Worm (Caenorhabditis elegans) whole organism, L1 larva: ENCODE measurements around the gene cdc-25.2.

ENCODE experiments used
- C04F5.9 ChIP-seq: sonication (generic microtip); optimal IDR thresholded peaks from 2 replicates; lab custom pipeline; 2016; ENCODE audit warnings: missing genetic modification characterization, missing compliant biosample characterization
- aha-1 ChIP-seq: fragments of 150-350 bp; optimal IDR thresholded peaks from 2 replicates; lab custom pipeline; 2014; ENCODE audit warnings: missing biosample characterization, missing genetic modification characterization
- ceh-8 ChIP-seq: fragments of 200-800 bp; sonication (Bioruptor generic); optimal IDR thresholded peaks from 2 replicates; lab custom pipeline; 2018; ENCODE audit warnings: mild to moderate bottlenecking, missing genetic modification characterization, moderate library complexity, missing compliant biosample characterization
- ceh-88 ChIP-seq: fragments of 200-800 bp; sonication (Bioruptor generic); IDR thresholded peaks from 2 replicates; pipeline ENCODE4 v1.3.6; 2022; ENCODE audit warnings: missing genetic modification characterization, missing compliant biosample characterization
- ceh-90 ChIP-seq: sonication (generic microtip); optimal IDR thresholded peaks from 2 replicates; lab custom pipeline; 2016; ENCODE audit warnings: missing genetic modification characterization, missing compliant biosample characterization
- dsc-1 ChIP-seq: sonication (generic microtip); optimal IDR thresholded peaks from 2 replicates; lab custom pipeline; 2016; ENCODE audit warnings: mild to moderate bottlenecking, missing genetic modification characterization, missing compliant biosample characterization
- efl-1 ChIP-seq, 4 experiments: fragments of 150-350 bp; optimal IDR thresholded peaks in 3 of 4; peaks in 1 of 4; 1 replicate in 1 of 4; 2 replicates in 3 of 4; lab custom pipeline; 2014; ENCODE audit warnings: missing biosample characterization in 2 of 4, missing genetic modification characterization in 2 of 4, missing genetic modification reagents in 2 of 4
- efl-3 ChIP-seq: fragments of 200-800 bp; sonication (Bioruptor generic); optimal IDR thresholded peaks from 2 replicates; lab custom pipeline; 2018; ENCODE audit warnings: mild to moderate bottlenecking, missing genetic modification characterization, missing compliant biosample characterization
- egl-13 ChIP-seq: sonication (generic microtip); optimal IDR thresholded peaks from 2 replicates; lab custom pipeline; 2016; ENCODE audit warnings: missing genotype, missing genetic modification reagents, missing genetic modification characterization, missing compliant biosample characterization
- egl-27 ChIP-seq, 2 experiments: fragments of 150-350 bp in 1 of 2; sonication (generic microtip); optimal IDR thresholded peaks; 3 replicates each; lab custom pipeline; 2017 to 2018; ENCODE audit warnings: missing biosample characterization in 2 of 2, missing genetic modification characterization in 2 of 2, missing genetic modification reagents in 2 of 2
- ets-5 ChIP-seq: fragments of 200-800 bp; sonication (Bioruptor generic); IDR thresholded peaks from 2 replicates; pipeline ENCODE4 v1.3.6; 2022; ENCODE audit warnings: missing genetic modification characterization, missing compliant biosample characterization
- fkh-10 ChIP-seq: sonication (generic microtip); optimal IDR thresholded peaks from 2 replicates; lab custom pipeline; 2017; ENCODE audit warnings: missing biosample characterization, missing genetic modification reagents, missing genetic modification characterization
- fos-1 ChIP-seq: fragments of 150-350 bp; optimal IDR thresholded peaks from 2 replicates; lab custom pipeline; 2014; ENCODE audit warnings: missing biosample characterization, missing genetic modification characterization
- grh-1 ChIP-seq: fragments of 200-800 bp; sonication (Bioruptor generic); IDR thresholded peaks from 2 replicates; pipeline ENCODE4 v1.3.6; 2022; ENCODE audit warnings: missing genetic modification reagents, missing genetic modification characterization, missing compliant biosample characterization
- hlh-17 ChIP-seq: fragments of 200-800 bp; sonication (Bioruptor generic); optimal IDR thresholded peaks from 2 replicates; lab custom pipeline; 2018; ENCODE audit warnings: missing genetic modification characterization, mild to moderate bottlenecking, missing compliant biosample characterization, moderate library complexity, borderline replicate concordance
- hpl-2 ChIP-seq: fragments of 150-350 bp; optimal IDR thresholded peaks from 2 replicates; lab custom pipeline; 2014; ENCODE audit warnings: missing biosample characterization, missing genetic modification reagents, missing genetic modification characterization
- irx-1 ChIP-seq: sonication (generic microtip); optimal IDR thresholded peaks from 2 replicates; lab custom pipeline; 2016; ENCODE audit warnings: missing genetic modification characterization, missing compliant biosample characterization
- jun-1 ChIP-seq: fragments of 150-350 bp; optimal IDR thresholded peaks from 2 replicates; lab custom pipeline; 2014; ENCODE audit warnings: missing biosample characterization, missing genetic modification reagents, missing genetic modification characterization
- lin-35 ChIP-seq, 2 experiments: fragments of 150-350 bp; optimal IDR thresholded peaks; 2 replicates each; lab custom pipeline; 2014; ENCODE audit warnings: missing biosample characterization in 2 of 2, missing genetic modification characterization in 2 of 2, missing genetic modification reagents in 2 of 2
- lin-39 ChIP-seq: fragments of 150-350 bp; optimal IDR thresholded peaks from 2 replicates; lab custom pipeline; 2014; ENCODE audit warnings: missing biosample characterization, missing genetic modification reagents, missing genetic modification characterization
- lsy-2 ChIP-seq, 2 experiments: fragments of 150-350 bp; optimal IDR thresholded peaks; 2 replicates each; lab custom pipeline; 2014; ENCODE audit warnings: missing biosample characterization in 2 of 2, missing genetic modification characterization in 2 of 2
- nhr-12 ChIP-seq: sonication (generic microtip); optimal IDR thresholded peaks from 2 replicates; lab custom pipeline; 2017; ENCODE audit warnings: missing biosample characterization, missing genetic modification characterization
- nhr-20 ChIP-seq: sonication (generic microtip); optimal IDR thresholded peaks from 2 replicates; lab custom pipeline; 2016; ENCODE audit warnings: mild to moderate bottlenecking, missing genetic modification characterization, missing compliant biosample characterization
- nhr-71 ChIP-seq: sonication (generic microtip); optimal IDR thresholded peaks from 2 replicates; lab custom pipeline; 2016; ENCODE audit warnings: mild to moderate bottlenecking, missing genetic modification characterization, moderate library complexity, missing compliant biosample characterization
- nhr-85 ChIP-seq: sonication (generic microtip); peaks from one replicate; lab custom pipeline; 2016; ENCODE audit warnings: missing genetic modification characterization, inconsistent platforms, missing compliant biosample characterization
- rnt-1 ChIP-seq: sonication (generic microtip); optimal IDR thresholded peaks from 2 replicates; lab custom pipeline; 2016; ENCODE audit warnings: mild to moderate bottlenecking, missing genetic modification characterization, moderate library complexity, missing compliant biosample characterization
- skn-1 ChIP-seq: fragments of 150-350 bp; optimal IDR thresholded peaks from 2 replicates; lab custom pipeline; 2014; ENCODE audit warnings: missing biosample characterization, missing genetic modification characterization
- sox-4 ChIP-seq: sonication (generic microtip); optimal IDR thresholded peaks from 2 replicates; lab custom pipeline; 2016; ENCODE audit warnings: missing genetic modification characterization, missing compliant biosample characterization
- sup-37 ChIP-seq: fragments of 200-800 bp; sonication (Bioruptor generic); optimal IDR thresholded peaks from 2 replicates; lab custom pipeline; 2018; ENCODE audit warnings: mild to moderate bottlenecking, missing genetic modification characterization, missing compliant biosample characterization
- tlp-1 ChIP-seq: fragments of 150-350 bp; optimal IDR thresholded peaks from 2 replicates; lab custom pipeline; 2014; ENCODE audit warnings: missing biosample characterization, missing genetic modification characterization
- unc-30 ChIP-seq: sonication (generic microtip); optimal IDR thresholded peaks from 2 replicates; lab custom pipeline; 2017; ENCODE audit warnings: missing biosample characterization, missing genetic modification characterization
- xbp-1 ChIP-seq: sonication (generic microtip); optimal IDR thresholded peaks from 2 replicates; lab custom pipeline; 2016; ENCODE audit warnings: missing genetic modification characterization, missing compliant biosample characterization
- zag-1 ChIP-seq: fragments of 150-350 bp; optimal IDR thresholded peaks from 2 replicates; lab custom pipeline; 2014; ENCODE audit warnings: missing biosample characterization, missing genetic modification characterization
- zip-4 ChIP-seq: fragments of 200-800 bp; sonication (Bioruptor generic); optimal IDR thresholded peaks from 2 replicates; lab custom pipeline; 2018; ENCODE audit warnings: mild to moderate bottlenecking, missing genetic modification characterization, moderate library complexity, missing compliant biosample characterization
- ztf-11 ChIP-seq, 2 experiments: sonication (generic microtip); optimal IDR thresholded peaks; 2 replicates each; lab custom pipeline; 2016 to 2017; ENCODE audit warnings: missing genetic modification characterization in 2 of 2, missing biosample characterization in 1 of 2, missing compliant biosample characterization in 1 of 2
- ztf-4 ChIP-seq: fragments of 150-350 bp; optimal IDR thresholded peaks from 2 replicates; lab custom pipeline; 2014; ENCODE audit warnings: missing biosample characterization, missing genetic modification characterization

cdc-25.2 gene

DNA sequence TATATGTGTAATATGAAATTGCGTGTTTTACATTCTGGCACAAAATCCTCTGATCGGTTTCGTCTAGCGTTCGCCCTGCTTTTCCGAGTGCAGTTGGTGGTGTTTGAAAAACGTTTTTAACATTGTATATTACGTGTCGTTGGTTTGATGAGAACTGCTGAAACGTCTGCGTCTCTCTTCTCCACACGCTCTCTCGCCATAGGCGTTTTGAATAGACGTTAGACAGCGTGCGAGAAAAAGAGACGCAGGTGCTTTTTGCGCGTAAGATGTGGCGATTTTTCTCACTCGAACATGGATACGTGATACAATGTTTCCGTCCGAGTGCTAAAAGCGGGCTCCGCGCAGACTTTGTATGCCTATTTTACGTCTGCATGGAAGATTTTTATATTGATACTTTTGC, 53.7 kb downstream of the cdc-25.2 start:
- TF ChIP-seq lin-35 (GFP tag; optimal IDR thresholded peaks at IDR 0.05; lab: Kevin White, UChicago) (no peak), efl-1 (optimal IDR thresholded peaks at IDR 0.05; lab: Kevin White, UChicago) (no peak), efl-1 (GFP tag; optimal IDR thresholded peaks at IDR 0.05 in 1 of 2; lab: Kevin White, UChicago) (no peak)

DNA sequence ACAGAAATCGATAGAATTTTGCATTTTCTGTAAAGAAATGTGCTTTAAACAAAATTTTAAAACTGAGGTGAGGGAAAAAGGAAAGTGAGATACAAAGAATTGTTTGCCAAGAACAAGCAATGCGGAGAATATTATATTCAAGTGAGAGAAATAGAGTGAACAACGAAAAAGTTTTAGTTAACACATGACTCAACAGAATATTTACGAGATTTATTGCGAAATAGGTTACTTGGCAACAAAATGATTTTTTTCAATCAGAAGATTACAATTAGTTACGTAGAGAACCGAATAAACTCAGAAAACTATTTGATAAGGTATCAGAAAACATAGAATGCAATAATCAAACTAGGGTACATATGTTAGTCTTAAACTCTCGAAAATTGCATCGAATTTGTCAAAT, 54.6 kb downstream of the cdc-25.2 start, which contains the start of gene nhr-117:
Gene nhr-117 (minus strand): TSS at position 27 of the 400 bp plus-strand sequence.
- TF ChIP-seq hpl-2 (GFP tag; lab: Kevin White, UChicago), result no peak
- peak; percentile 2 for TF ChIP-seq nhr-20 (tag; lab: Kevin White, UChicago)
- peak; percentile 27 for TF ChIP-seq nhr-71 (tag; lab: Kevin White, UChicago)
- TF ChIP-seq zip-4 (GFP tag; lab: Kevin White, UChicago), result peak; percentile 67
- peak; percentile 40 for TF ChIP-seq skn-1
- peak in 1 of 2 experiments; percentile 14 for TF ChIP-seq lin-35 (GFP tag; optimal IDR thresholded peaks at IDR 0.05; lab: Kevin White, UChicago)
- no peak for TF ChIP-seq C04F5.9 (tag; lab: Kevin White, UChicago)
- TF ChIP-seq efl-1 (optimal IDR thresholded peaks at IDR 0.05; lab: Kevin White, UChicago), result no peak
- TF ChIP-seq efl-1 (GFP tag; optimal IDR thresholded peaks at IDR 0.05 in 1 of 2; lab: Kevin White, UChicago), result peak in 1 of 2 experiments; percentile 81
- TF ChIP-seq rnt-1 (tag; lab: Kevin White, UChicago), result no peak
- peak in 1 of 2 experiments; percentile 1 for TF ChIP-seq lsy-2 (tag; optimal IDR thresholded peaks at IDR 0.05; lab: Kevin White, UChicago)

DNA sequence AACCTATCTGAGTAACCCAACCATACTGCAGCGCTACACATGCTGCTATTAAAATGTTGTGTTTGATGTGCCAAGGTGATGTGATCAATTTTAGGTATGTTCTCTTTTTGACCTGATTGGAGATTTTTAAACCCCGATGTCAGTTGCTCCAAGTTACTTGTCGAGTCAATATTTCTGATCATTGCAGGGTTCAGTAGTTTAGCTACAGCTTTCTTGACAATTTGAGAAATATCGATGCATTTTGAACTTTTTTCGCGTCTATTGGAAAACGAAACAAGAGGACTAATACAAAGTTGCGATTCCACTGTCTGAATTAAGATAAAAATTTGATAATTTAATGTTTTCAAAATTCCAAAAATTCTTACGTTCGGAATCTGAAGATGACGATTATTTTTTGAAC, 56.6 kb downstream of the cdc-25.2 start:
- TF ChIP-seq aha-1 (tag; lab: Kevin White, UChicago), result no peak
- TF ChIP-seq sup-37 (GFP tag; lab: Kevin White, UChicago), result no peak
- TF ChIP-seq ets-5, result no peak
- no peak for TF ChIP-seq dsc-1 (tag; lab: Kevin White, UChicago)
- no peak for TF ChIP-seq irx-1
- no peak for TF ChIP-seq egl-27 (tag; optimal IDR thresholded peaks at IDR 0.05; lab: Kevin White, UChicago)
- no peak for TF ChIP-seq xbp-1 (tag; lab: Kevin White, UChicago)
- no peak for TF ChIP-seq unc-30 (tag; lab: Kevin White, UChicago)
- no peak for TF ChIP-seq nhr-71 (tag; lab: Kevin White, UChicago)
- no peak for TF ChIP-seq ceh-8 (GFP tag; lab: Kevin White, UChicago)
- no peak for TF ChIP-seq skn-1
- no peak for TF ChIP-seq nhr-20 (tag; lab: Kevin White, UChicago)
- TF ChIP-seq ztf-4 (tag; lab: Kevin White, UChicago), result no peak
- TF ChIP-seq zip-4 (GFP tag; lab: Kevin White, UChicago), result no peak
- no peak for TF ChIP-seq tlp-1
- TF ChIP-seq fkh-10 (GFP tag; lab: Kevin White, UChicago), result no peak
- TF ChIP-seq ztf-11 (tag; optimal IDR thresholded peaks at IDR 0.05; lab: Kevin White, UChicago), result no peak
- no peak for TF ChIP-seq zag-1 (tag; lab: Kevin White, UChicago)
- no peak for TF ChIP-seq egl-13 (tag; lab: Kevin White, UChicago)
- TF ChIP-seq, all 84 proteins: peak for 0

DNA sequence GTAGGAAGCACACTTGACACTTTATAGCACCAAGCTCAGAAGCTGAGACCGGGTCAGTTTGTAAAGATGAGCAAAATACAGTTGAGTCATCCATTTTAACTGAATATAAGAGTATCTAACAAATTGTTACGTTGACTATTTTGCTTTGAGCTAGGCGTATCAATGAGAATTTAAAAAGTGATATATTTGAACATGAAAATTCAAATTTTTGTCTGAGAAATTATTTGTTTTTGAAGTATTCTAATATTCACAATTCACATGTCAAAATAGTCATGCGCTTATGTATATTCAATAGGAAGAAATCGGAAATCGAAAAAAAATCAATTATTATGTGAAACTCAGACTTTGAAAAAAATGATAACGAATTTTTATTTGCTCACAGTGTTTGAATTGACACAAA, 57.5 kb downstream of the cdc-25.2 start, which contains the start of gene nhr-110:
Gene nhr-110 (minus strand): TSS at position 101 of the 400 bp plus-strand sequence.
- TF ChIP-seq nhr-85 (tag; lab: Kevin White, UChicago) (no peak), nhr-12 (no peak)
- TF ChIP-seq, all 84 proteins: peak for 0

DNA sequence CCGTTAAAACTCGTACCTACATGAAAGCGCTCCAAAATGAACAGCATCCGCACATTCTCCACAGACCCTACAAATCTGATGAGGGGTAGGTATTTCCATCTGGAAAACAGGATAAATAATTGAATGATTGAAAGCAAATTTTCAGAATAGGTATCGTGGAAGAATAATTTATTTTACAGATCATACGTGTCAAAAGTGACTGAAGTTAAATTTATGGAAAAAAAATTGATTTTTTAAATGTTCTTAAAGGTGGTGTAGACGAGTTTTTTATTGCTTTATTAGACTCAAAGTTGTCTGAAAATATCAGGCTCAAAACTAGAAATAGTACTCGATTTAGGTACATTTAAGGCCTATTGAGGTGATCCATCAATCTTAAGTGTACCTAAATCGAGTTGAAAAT, 59.8 kb downstream of the cdc-25.2 start, which contains the start of gene nhr-237:
Gene nhr-237 (minus strand): TSS at position 101 of the 400 bp plus-strand sequence.
- TF ChIP-seq grh-1 (GFP tag; lab: Robert Waterston, UW), result no peak
- TF ChIP-seq nhr-71 (tag; lab: Kevin White, UChicago), result no peak
- no peak for TF ChIP-seq sup-37 (GFP tag; lab: Kevin White, UChicago)
- no peak for TF ChIP-seq sox-4
- TF ChIP-seq hlh-17, result no peak
- no peak for TF ChIP-seq jun-1 (tag; lab: Kevin White, UChicago)
- TF ChIP-seq efl-3, result no peak
- TF ChIP-seq fos-1 (tag; lab: Kevin White, UChicago), result no peak
- no peak for TF ChIP-seq egl-13 (tag; lab: Kevin White, UChicago)
- no peak for TF ChIP-seq ceh-90
- no peak for TF ChIP-seq lin-39 (tag; lab: Kevin White, UChicago)
- TF ChIP-seq ceh-88 (GFP tag; lab: Robert Waterston, UW), result no peak
